Worm (Caenorhabditis elegans): Measurements from ENCODE around the gene K10G6.9.
A peak's percentile ranks its signal among the peaks of the same experiment; 100 is the strongest.

The K10G6.9 gene

ce11 chrII:3935990-3936389, 36.1 kb upstream of the K10G6.9 start:
- no peak for TF ChIP-seq ahr-1 (tag; optimal IDR thresholded peaks at IDR 0.05)
- no peak for TF ChIP-seq hlh-13 (GFP tag; optimal IDR thresholded peaks at IDR 0.05)
- no peak for TF ChIP-seq ceh-48 (tag; optimal IDR thresholded peaks at IDR 0.05)

ce11 chrII:3947404-3947803, 24.7 kb upstream of the K10G6.9 start:
- TF ChIP-seq nfya-1 (tag; optimal IDR thresholded peaks at IDR 0.05) (peak; percentile 82), pag-3 (tag; optimal IDR thresholded peaks at IDR 0.05; ENCODE audit: borderline replicate concordance) (no peak), ttx-3 (tag; optimal IDR thresholded peaks at IDR 0.05) (no peak)

ce11 chrII:3948507-3948906, 23.6 kb upstream of the K10G6.9 start:
- no peak for TF ChIP-seq pat-9 (tag; optimal IDR thresholded peaks at IDR 0.05)
- TF ChIP-seq ceh-19 (GFP tag; optimal IDR thresholded peaks at IDR 0.05): no peak
- no peak for TF ChIP-seq mec-3 (tag; optimal IDR thresholded peaks at IDR 0.05; ENCODE audit: borderline replicate concordance)

ce11 chrII:3950077-3950476, 22.0 kb upstream of the K10G6.9 start, which contains the start of gene sea-2:
Gene sea-2, plus strand, starts transcription at chrII:3950377.
- TF ChIP-seq pqm-1 (tag; optimal IDR thresholded peaks at IDR 0.05): no peak
- TF ChIP-seq tbx-2 (tag; optimal IDR thresholded peaks at IDR 0.05): no peak
- TF ChIP-seq rnt-1 (tag; optimal IDR thresholded peaks at IDR 0.05): no peak
- no peak for TF ChIP-seq sox-4 (tag; optimal IDR thresholded peaks at IDR 0.05)
- TF ChIP-seq npax-4 (tag; optimal IDR thresholded peaks at IDR 0.05): no peak
- TF ChIP-seq ceh-45 (GFP tag; IDR thresholded peaks at IDR 0.05): no peak

ce11 chrII:3951354-3951753, 20.7 kb upstream of the K10G6.9 start:
- TF ChIP-seq dve-1 (tag; optimal IDR thresholded peaks at IDR 0.05) (no peak), F13H6.1 (tag; optimal IDR thresholded peaks at IDR 0.05) (no peak), nhr-232 (tag; optimal IDR thresholded peaks at IDR 0.05) (no peak), lim-6 (tag; optimal IDR thresholded peaks at IDR 0.05) (no peak), ref-2 (tag; optimal IDR thresholded peaks at IDR 0.05) (no peak)

ce11 chrII:3952368-3952767, 19.7 kb upstream of the K10G6.9 start:
- TF ChIP-seq unc-55 (GFP tag; optimal IDR thresholded peaks at IDR 0.05): no peak
- no peak for TF ChIP-seq K02D7.2 (tag; optimal IDR thresholded peaks at IDR 0.05)
- no peak for TF ChIP-seq elt-4 (tag; optimal IDR thresholded peaks at IDR 0.05)
- TF ChIP-seq ref-2 (tag; optimal IDR thresholded peaks at IDR 0.05): no peak
- TF ChIP-seq sdc-2 (tag; optimal IDR thresholded peaks at IDR 0.05): no peak
- no peak for TF ChIP-seq odd-2 (tag; optimal IDR thresholded peaks at IDR 0.05)
- TF ChIP-seq ama-1 (optimal IDR thresholded peaks at IDR 0.05): no peak
- TF ChIP-seq sox-4 (tag; optimal IDR thresholded peaks at IDR 0.05): no peak
- no peak for TF ChIP-seq ceh-18 (tag; optimal IDR thresholded peaks at IDR 0.05)
- TF ChIP-seq lin-11 (tag; optimal IDR thresholded peaks at IDR 0.05): no peak
- TF ChIP-seq ceh-48 (tag; optimal IDR thresholded peaks at IDR 0.05): no peak
- no peak for TF ChIP-seq ceh-22 (tag; optimal IDR thresholded peaks at IDR 0.05)
- TF ChIP-seq F13H6.1 (tag; optimal IDR thresholded peaks at IDR 0.05): no peak
- no peak for TF ChIP-seq ceh-24 (tag; optimal IDR thresholded peaks at IDR 0.05)
- no peak for TF ChIP-seq C08G9.2 (tag; optimal IDR thresholded peaks at IDR 0.05)
- no peak for TF ChIP-seq C38D4.7 (GFP tag; optimal IDR thresholded peaks at IDR 0.05)
- TF ChIP-seq pha-4 (tag; optimal IDR thresholded peaks at IDR 0.05): no peak
- no peak for TF ChIP-seq hlh-13 (GFP tag; optimal IDR thresholded peaks at IDR 0.05)
- no peak for TF ChIP-seq nhr-232 (tag; optimal IDR thresholded peaks at IDR 0.05)
